Worm (Caenorhabditis elegans) whole organism, L2 larva: ENCODE measurements around the gene srw-89.

Experiments
- elt-1 ChIP-seq: fragments of 150-350 bp; optimal IDR thresholded peaks from 2 replicates; lab custom pipeline; 2014; ENCODE audit warnings: missing biosample characterization, missing genetic modification characterization
- unc-62 ChIP-seq: fragments of 150-350 bp; optimal IDR thresholded peaks from 2 replicates; lab custom pipeline; 2014; ENCODE audit warnings: missing biosample characterization, missing genetic modification reagents, missing genetic modification characterization

ce11 chrV:4038557-4038956, 21.7 kb downstream of the srw-89 start:
- no peak for TF ChIP-seq unc-62
- TF ChIP-seq elt-1 (tag; lab: Kevin White, UChicago) = no peak
